Fruit fly (Drosophila melanogaster) Kc167 (cell line): ENCODE results near the gene ND-B16.6.

Source experiments
- Myc ChIP-seq: fragments of >200 bp; optimal IDR thresholded peaks from 2 replicates; lab custom pipeline; 2017; ENCODE audit warnings: missing external identifiers
- Sin3A ChIP-seq: fragments of >200 bp; optimal IDR thresholded peaks from 2 replicates; lab custom pipeline; 2018; ENCODE audit warnings: missing external identifiers
- h ChIP-seq: fragments of >200 bp; optimal IDR thresholded peaks from 3 replicates; lab custom pipeline; 2018; ENCODE audit warnings: missing external identifiers
- insv ChIP-seq: fragments of >200 bp; optimal IDR thresholded peaks from 3 replicates; lab custom pipeline; 2018; ENCODE audit warnings: missing external identifiers
- psq ChIP-seq: fragments of >200 bp; optimal IDR thresholded peaks from 2 replicates; lab custom pipeline; 2017; ENCODE audit warnings: missing external identifiers
- ttk ChIP-seq: sonication (Bioruptor generic); optimal IDR thresholded peaks from 2 replicates; lab custom pipeline; 2017; ENCODE audit warnings: missing external identifiers

ND-B16.6 gene

DNA sequence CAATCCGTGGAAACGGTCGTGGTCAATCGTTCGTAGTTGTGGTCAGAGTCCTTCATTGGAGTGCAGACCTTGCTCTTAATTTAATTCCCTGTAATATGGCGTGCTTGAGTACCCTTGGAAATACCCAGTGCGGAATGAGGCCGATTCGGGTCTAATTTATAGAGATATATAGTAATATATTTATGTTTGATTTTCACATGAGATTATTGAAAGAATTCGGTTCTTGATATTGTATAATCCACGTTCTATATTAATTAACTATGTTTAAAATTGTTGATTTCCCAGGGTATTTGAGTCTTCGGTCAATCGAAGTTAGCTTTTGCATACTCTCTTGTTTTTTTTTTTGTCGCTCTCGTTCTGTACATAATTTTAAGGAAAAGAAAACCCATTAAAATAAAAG, 6.9 kb downstream of the ND-B16.6 start:
- no peak for TF ChIP-seq h (lab: Kevin White, UChicago)
- TF ChIP-seq Myc (lab: Kevin White, UChicago), result no peak
- TF ChIP-seq psq (lab: Kevin White, UChicago), result no peak
- TF ChIP-seq insv (lab: Kevin White, UChicago), result no peak
- no peak for TF ChIP-seq ttk
- no peak for TF ChIP-seq Sin3A (lab: Kevin White, UChicago)

DNA sequence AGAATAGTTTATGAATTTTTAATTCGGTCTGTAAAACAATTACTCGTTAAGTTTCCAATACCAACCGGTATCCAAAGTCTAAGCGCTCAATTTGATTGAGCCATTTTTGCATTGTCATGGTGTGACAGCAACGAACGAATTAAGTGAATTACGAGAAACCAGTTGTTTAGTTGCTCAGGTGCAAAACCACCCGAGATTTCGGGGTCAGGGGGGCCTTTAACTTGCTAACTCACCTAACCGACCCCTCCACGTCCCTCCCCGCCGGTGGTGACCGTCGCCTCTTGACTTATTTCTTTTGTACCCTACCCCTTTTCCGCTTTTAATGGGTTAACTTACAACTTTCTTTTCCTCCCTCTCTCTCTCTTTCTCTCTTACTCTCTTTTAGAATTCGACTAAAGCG, 8.5 kb downstream of the ND-B16.6 start:
- no peak for TF ChIP-seq h (lab: Kevin White, UChicago)
- TF ChIP-seq Myc (lab: Kevin White, UChicago), result no peak
- TF ChIP-seq psq (lab: Kevin White, UChicago), result no peak

DNA sequence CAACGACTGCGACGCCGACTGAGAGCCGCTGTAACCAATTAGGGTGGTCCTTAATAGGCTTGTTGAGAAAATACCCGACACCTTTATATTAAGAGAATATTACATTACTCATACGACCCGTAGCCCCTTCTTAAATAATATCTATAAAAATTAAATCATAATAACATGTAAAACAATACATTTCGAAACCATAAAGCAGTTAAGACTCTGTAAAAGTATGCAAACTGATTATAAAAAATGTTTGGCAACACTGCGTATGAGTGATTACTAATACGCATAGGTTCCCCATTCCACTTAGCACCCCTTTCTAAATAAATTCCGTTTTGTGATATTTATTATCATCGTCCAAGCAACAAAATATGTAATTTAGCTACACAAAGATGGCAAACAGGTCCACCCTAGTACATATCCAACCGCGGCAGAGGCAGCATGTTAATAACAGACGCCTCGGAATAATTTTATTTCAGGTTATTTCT, 9.6 kb downstream of the ND-B16.6 start:
- TF ChIP-seq Sin3A (lab: Kevin White, UChicago) (no peak), h (lab: Kevin White, UChicago) (no peak), ttk (no peak), insv (lab: Kevin White, UChicago) (no peak), Myc (lab: Kevin White, UChicago) (no peak), psq (lab: Kevin White, UChicago) (no peak)

DNA sequence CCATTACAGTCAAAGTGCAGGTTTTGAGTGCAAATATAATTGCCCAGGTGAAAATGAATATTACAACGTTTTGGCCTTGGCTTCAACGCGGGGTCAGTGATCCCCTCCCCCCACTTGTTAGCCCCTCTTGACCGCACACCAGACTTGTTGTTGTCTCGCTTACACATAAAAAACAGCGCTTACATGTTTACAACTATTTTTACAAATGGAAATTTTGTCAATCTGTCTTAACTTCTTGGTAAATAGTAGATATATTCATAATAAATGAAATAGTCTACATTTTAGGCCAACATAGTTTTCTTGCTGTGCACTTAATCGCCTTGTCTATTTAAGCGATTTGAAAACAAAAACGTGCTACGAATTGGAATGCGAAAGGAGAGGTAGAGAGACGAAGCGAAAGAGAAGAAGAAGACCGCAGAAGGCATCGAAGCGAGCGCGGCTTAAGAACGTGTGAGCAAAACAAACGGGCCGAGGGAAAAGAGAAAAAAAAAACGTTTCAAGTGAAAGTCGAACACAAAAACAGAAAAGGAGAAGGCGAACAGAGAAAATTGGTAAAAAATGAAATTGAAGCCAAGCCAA, 10.1 kb downstream of the ND-B16.6 start:
- TF ChIP-seq psq (lab: Kevin White, UChicago) (no peak), Myc (lab: Kevin White, UChicago) (no peak), Sin3A (lab: Kevin White, UChicago) (no peak), ttk (no peak), h (lab: Kevin White, UChicago) (no peak), insv (lab: Kevin White, UChicago) (no peak)

DNA sequence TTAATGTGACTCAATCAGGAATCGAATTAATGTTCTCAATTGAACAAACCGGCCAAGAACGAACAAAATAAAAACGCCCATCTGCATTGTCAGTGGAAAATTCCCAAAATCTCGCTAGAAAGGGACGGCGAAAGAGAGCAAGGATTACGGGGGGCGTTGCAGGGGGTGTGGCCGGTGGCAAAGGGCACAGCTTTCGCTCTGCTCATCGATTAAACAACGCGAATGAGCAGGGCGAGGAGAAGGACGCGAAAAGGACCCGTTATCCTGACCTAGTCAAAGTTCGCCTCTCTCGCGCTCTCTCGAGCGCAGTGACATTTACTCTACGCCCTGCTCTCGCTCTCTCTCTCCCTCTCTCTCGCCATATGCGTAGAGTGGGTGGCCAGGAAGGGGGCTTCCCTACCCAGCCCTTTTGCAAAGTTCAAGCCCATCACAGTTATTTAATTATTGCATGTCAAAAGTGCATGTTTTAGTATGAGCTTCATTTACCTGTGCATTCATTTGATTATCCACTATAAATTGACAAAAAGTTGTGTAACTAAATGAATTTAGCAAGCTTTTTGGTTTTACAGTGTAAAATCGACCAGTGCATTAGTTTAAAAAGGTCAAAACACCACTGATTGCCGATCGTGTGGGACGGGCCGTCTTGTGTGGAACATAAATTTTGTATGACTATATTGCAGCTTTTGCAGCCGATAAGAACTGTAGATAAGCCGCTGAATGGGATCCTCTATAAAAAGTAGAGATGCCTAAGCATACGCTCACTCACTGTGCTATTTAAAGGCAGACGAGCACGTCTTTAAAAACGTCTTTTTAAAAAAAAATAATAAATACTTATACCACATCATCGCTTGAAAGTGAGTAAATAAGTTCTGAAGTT, 11.2 kb downstream of the ND-B16.6 start:
- TF ChIP-seq Myc (lab: Kevin White, UChicago) (no peak), insv (lab: Kevin White, UChicago) (no peak), Sin3A (lab: Kevin White, UChicago) (no peak), h (lab: Kevin White, UChicago) (no peak), ttk (no peak), psq (lab: Kevin White, UChicago) (no peak)

DNA sequence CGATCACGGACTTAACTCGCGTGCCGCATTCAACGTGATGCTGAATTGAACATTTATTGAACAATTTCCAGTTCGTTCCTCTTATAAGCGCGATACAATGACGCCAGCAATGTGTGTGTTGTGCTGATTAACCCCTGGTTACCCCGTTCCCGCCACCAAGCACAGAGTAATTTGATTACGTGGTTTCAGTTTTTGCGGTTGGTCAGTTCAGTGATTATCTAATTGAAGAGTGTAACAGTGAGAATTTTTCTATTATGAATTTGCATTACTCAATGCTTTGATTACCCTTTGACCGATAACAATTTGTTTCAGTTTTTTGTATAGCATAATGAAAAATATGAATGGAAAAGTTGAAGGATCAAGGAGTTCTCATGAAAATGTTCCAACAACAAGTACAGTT, 12.5 kb downstream of the ND-B16.6 start, which contains the start of gene CG3842:
Gene CG3842 (plus strand): TSS at position 61 of the 400 bp plus-strand sequence.
- TF ChIP-seq Sin3A (lab: Kevin White, UChicago) (no peak), Myc (lab: Kevin White, UChicago) (no peak), ttk (no peak), insv (lab: Kevin White, UChicago) (no peak), h (lab: Kevin White, UChicago) (no peak), psq (lab: Kevin White, UChicago) (no peak)

DNA sequence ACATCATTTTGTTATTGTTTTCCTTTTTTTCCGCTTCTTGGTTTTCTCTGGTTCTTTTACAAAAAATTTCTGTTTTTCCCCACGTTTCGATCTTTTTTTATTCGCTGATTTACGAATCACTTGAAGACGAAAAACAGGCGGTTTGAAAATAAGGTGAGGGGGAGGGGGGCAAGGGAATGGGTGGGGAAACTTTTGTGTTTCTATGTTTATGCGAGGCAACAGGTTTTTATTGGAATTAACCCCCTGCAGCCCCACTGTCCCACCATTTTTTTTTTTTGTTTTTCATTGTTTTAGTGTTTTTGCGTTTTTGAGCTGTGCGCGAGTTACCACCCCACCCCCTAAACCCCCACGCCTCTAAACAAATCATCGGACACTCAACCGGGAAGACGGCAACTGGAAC, 15.3 kb downstream of the ND-B16.6 start:
- TF ChIP-seq psq (lab: Kevin White, UChicago), result no peak
- no peak for TF ChIP-seq Sin3A (lab: Kevin White, UChicago)
- TF ChIP-seq Myc (lab: Kevin White, UChicago), result no peak
- TF ChIP-seq insv (lab: Kevin White, UChicago), result no peak
- no peak for TF ChIP-seq ttk
- no peak for TF ChIP-seq h (lab: Kevin White, UChicago)

DNA sequence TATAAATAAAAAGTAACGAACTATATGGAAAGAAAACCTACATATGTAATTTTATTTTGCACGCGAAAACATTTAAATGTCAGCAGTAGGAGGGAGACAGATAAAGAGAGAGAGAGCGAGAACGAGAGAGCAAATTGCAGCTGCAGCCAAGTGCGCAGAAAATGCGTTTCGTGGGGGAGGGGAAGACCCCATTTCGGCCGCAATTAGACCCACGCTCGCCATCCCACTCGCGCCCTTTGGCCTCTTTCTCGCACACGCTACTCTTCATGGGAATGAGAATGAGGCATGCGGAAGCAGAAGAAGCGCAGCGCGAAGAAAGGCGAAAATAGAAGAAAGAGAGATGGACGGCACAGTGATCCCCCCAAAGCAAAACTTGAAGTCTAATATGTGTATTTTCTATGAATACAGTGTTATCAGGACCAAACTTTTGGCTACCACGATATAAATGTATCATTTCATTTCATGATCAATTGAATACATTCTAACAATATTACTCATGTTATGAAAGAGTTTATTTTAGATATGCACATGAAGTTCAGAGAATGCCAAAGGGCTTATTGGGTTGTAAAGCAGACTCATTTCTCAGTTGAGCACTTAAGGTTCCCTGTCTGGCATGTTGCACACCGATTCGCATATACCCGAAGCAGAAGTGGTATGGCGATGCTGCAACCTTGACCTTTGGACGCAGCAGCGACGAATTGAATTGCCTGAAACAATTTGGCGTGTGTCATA, 17.0 kb downstream of the ND-B16.6 start:
- no peak for TF ChIP-seq ttk
- no peak for TF ChIP-seq Myc (lab: Kevin White, UChicago)
- TF ChIP-seq insv (lab: Kevin White, UChicago), result no peak
- no peak for TF ChIP-seq Sin3A (lab: Kevin White, UChicago)
- no peak for TF ChIP-seq psq (lab: Kevin White, UChicago)
- no peak for TF ChIP-seq h (lab: Kevin White, UChicago)

DNA sequence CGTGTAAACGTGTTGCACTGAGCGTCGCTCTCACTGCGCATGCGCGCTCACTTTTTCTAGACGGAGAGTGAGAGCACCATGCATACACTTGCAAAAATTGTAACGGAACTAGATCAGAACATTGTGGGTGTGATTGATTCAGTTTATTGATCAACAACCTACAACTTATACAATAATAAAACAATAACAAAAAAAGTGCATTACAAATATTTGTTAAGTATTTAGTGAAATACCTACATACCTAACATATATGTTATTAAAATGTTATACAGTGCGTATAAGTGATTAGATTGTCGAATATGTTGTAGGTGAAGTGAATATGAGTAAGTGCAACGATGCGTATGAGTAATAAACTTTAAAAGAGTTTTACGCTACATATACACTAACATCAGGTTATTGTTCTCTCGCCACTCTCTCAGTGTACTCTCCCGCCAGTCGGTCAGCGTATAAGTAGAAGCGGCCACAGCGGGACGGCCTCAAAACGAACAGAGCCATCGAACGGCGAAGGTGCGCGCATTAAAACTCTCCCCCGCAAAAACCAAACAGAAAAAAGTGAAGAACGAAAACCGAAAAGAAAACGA, 19.7 kb downstream of the ND-B16.6 start, which contains the start of gene CG42240:
Gene CG42240 (plus strand): TSS at position 474 of the 581 bp plus-strand sequence.
- TF ChIP-seq ttk (no peak), Myc (lab: Kevin White, UChicago) (no peak), insv (lab: Kevin White, UChicago) (no peak), h (lab: Kevin White, UChicago) (no peak), psq (lab: Kevin White, UChicago) (no peak), Sin3A (lab: Kevin White, UChicago) (no peak)

DNA sequence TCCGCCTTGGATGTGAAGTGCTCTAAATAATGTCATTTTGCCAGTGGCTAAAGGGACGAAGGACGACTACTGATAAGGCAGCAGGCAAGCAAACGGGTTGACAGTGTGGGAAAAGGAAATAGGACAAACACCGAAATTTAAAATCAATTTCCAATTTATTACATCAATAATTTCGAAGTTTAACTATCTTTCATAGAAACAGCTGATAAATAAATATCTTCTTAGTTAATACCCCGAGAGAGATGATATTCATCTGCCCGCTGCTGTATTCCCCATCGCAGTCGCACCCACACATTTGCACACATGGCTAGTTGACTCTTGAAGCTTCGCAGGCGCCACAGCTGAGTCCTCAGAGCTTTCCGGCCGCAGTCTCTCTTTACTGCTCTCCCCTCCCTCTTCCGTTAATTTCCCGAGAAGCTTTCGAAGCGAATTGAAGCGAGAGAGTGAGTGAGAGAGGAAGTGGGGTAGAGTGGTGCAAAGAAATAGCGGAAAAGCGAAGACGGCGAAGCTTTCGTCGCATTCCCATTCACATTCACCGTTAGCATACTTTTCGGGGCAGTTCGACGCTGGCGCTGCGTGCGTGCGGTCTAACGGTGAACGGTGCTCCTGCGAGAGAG, 33.2 kb downstream of the ND-B16.6 start:
- TF ChIP-seq Sin3A (lab: Kevin White, UChicago) (no peak), h (lab: Kevin White, UChicago) (no peak), ttk (no peak), insv (lab: Kevin White, UChicago) (no peak)
